Worm (Caenorhabditis elegans): Measurements from ENCODE around the gene col-127.

col-127 gene

ce11 chrIV:11287511-11287910 is 21.5 kb upstream of the col-127 start, which contains the start of gene F54D1.6:
Gene F54D1.6, plus strand, starts transcription at chrIV:11287811.
- no peak for TF ChIP-seq zim-3 (tag; optimal IDR thresholded peaks at IDR 0.05)
- no peak for TF ChIP-seq K12H6.12 (tag; optimal IDR thresholded peaks at IDR 0.05)
- TF ChIP-seq hsf-1 (GFP tag; IDR thresholded peaks at IDR 0.05): no peak
- TF ChIP-seq athp-1 (tag; optimal IDR thresholded peaks at IDR 0.05): no peak
- TF ChIP-seq ceh-79 (tag; optimal IDR thresholded peaks at IDR 0.05): no peak
- TF ChIP-seq egl-18 (GFP tag; IDR thresholded peaks at IDR 0.05): no peak
- no peak for TF ChIP-seq Y56A3A.18 (GFP tag; IDR thresholded peaks at IDR 0.05)
- TF ChIP-seq Y79H2A.3 (GFP tag; conservative IDR thresholded peaks at IDR 0.05): no peak
- TF ChIP-seq bed-1 (GFP tag; IDR thresholded peaks at IDR 0.05): no peak
- TF ChIP-seq B0336.3 (GFP tag; IDR thresholded peaks at IDR 0.05): no peak
- no peak for TF ChIP-seq pha-4 (tag; optimal IDR thresholded peaks at IDR 0.05)
- no peak for TF ChIP-seq ztf-22 (GFP tag; optimal IDR thresholded peaks at IDR 0.05)

ce11 chrIV:11286112-11286511 is 20.1 kb upstream of the col-127 start:
- TF ChIP-seq Y79H2A.3 (GFP tag; conservative IDR thresholded peaks at IDR 0.05) (no peak), tbp1 (GFP tag; optimal IDR thresholded peaks at IDR 0.05) (no peak), F39B2.1 (GFP tag; IDR thresholded peaks at IDR 0.05) (no peak), gei-17 (GFP tag; optimal IDR thresholded peaks at IDR 0.05) (no peak), sea-2 (GFP tag; IDR thresholded peaks at IDR 0.05) (no peak), lsl-1 (GFP tag; optimal IDR thresholded peaks at IDR 0.05) (no peak), T07F8.4 (tag; optimal IDR thresholded peaks at IDR 0.05) (no peak), somi-1 (GFP tag; optimal IDR thresholded peaks at IDR 0.05) (no peak), die-1 (tag; optimal IDR thresholded peaks at IDR 0.05) (no peak), attf-3 (GFP tag; conservative IDR thresholded peaks at IDR 0.05) (no peak), aptf-3 (GFP tag; IDR thresholded peaks at IDR 0.05) (no peak), snpc-1.3 (tag; optimal IDR thresholded peaks at IDR 0.05; ENCODE audit: insufficient read depth) (no peak)

DNA sequence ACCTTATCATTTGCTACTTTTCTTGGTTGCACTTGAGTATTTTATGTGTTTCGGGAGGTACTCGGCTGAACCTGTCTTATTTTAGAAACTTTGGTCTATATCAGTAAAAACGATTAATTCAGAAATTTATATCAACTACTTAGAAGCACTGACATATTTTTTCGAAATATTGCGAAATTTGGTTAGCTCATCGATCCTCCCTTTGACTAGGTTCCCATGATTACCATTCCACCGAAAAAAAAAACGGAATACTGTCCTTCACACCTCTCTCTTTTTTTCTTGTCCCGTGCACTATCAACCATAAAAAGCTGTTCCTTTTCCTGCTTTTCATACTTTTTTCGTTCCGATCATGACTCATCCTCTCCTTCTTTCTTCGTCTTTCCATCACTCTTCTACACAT is 19.2 kb upstream of the col-127 start:
- no peak for TF ChIP-seq K11D2.4 (GFP tag; IDR thresholded peaks at IDR 0.05)
- no peak for TF ChIP-seq nhr-90 (tag; optimal IDR thresholded peaks at IDR 0.05)
- TF ChIP-seq nhr-179 (tag; optimal IDR thresholded peaks at IDR 0.05): no peak
- TF ChIP-seq sea-2 (GFP tag; IDR thresholded peaks at IDR 0.05): no peak
- peak; percentile 51; the same call in 1 of the 2 replicates for TF ChIP-seq cebp-1 (GFP tag; IDR thresholded peaks at IDR 0.05)
- TF ChIP-seq cebp-1 (tag; optimal IDR thresholded peaks at IDR 0.05): peak; percentile 69

DNA sequence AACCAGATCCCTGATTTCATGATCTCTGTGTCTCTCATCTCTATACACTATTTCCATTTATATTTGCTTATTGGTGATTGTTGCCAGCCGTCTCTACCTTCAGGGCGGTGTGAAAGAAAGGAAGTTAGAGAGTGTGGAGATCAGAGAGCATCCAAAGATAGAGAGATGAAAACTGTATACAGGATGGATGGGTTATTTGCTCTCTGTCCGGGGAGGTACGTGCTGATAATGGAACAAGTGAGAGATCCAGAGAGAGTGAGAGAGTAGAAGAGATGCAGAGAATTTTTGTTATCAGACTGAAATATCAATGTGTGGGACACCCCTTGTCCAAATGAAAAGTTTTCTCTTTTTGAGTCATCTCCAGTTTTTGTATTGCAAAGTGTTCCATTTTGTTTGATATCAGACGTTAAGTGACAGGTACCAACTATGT is 18.1 kb upstream of the col-127 start:
- no peak for TF ChIP-seq snpc-1.3 (tag; optimal IDR thresholded peaks at IDR 0.05; ENCODE audit: insufficient read depth)
- peak; percentile 62 for TF ChIP-seq ztf-22 (GFP tag; optimal IDR thresholded peaks at IDR 0.05)
- 0 out of 2 replicates have a peak, but pooled peaks have one; percentile 20 for TF ChIP-seq egl-44 (GFP tag; IDR thresholded peaks at IDR 0.05)
- no peak for TF ChIP-seq aptf-2 (GFP tag; conservative IDR thresholded peaks at IDR 0.05)
- no peak for TF ChIP-seq Y67H2A.10 (GFP tag; conservative IDR thresholded peaks at IDR 0.05)
- TF ChIP-seq hmg-1.2 (GFP tag; IDR thresholded peaks at IDR 0.05): peak; percentile 50
- TF ChIP-seq dpff-1 (tag; optimal IDR thresholded peaks at IDR 0.05): no peak
- TF ChIP-seq unc-62 (GFP tag; optimal IDR thresholded peaks at IDR 0.05): peak; percentile 52
- 0 out of 2 replicates have a peak, but pooled peaks have one; percentile 27 for TF ChIP-seq cebp-1 (GFP tag; IDR thresholded peaks at IDR 0.05)
- no peak for TF ChIP-seq cebp-1 (tag; optimal IDR thresholded peaks at IDR 0.05)
- peak; percentile 52 for TF ChIP-seq ets-4 (GFP tag; optimal IDR thresholded peaks at IDR 0.05)
- peak; percentile 98 for TF ChIP-seq nhr-80 (tag; optimal IDR thresholded peaks at IDR 0.05)
- no peak for TF ChIP-seq B0336.3 (GFP tag; IDR thresholded peaks at IDR 0.05)
- peak; percentile 50 for TF ChIP-seq nhr-90 (tag; optimal IDR thresholded peaks at IDR 0.05)
- TF ChIP-seq F55B11.4 (tag; optimal IDR thresholded peaks at IDR 0.05; ENCODE audit: borderline replicate concordance, insufficient read depth): no peak

Measured in whole organism, young adult.